Fruit fly (Drosophila melanogaster) whole organism, embryonic: ENCODE results near the gene CG15044.

Experiments used
- Blimp-1 ChIP-seq: fragments of 200-800 bp; sonication (Bioruptor generic); optimal IDR thresholded peaks from 3 replicates; lab custom pipeline; 2018; ENCODE audit warnings: missing biosample characterization, missing genetic modification characterization, mild to moderate bottlenecking, moderate library complexity, missing genetic modification reagents
- CG10267 ChIP-seq: fragments of 200-800 bp; sonication (Bioruptor generic); optimal IDR thresholded peaks from 2 replicates; lab custom pipeline; 2018; ENCODE audit warnings: missing biosample characterization, mild to moderate bottlenecking, missing genetic modification characterization, moderate library complexity
- CG11695 ChIP-seq: fragments of 200-800 bp; sonication (Bioruptor generic); IDR thresholded peaks from 3 replicates; pipeline ENCODE4 v1.3.6; 2022; ENCODE audit warnings: missing biosample characterization, missing genetic modification characterization
- CG12071 ChIP-seq: fragments of 200-800 bp; sonication (Bioruptor generic); optimal IDR thresholded peaks from 3 replicates; lab custom pipeline; 2018; ENCODE audit warnings: missing biosample characterization, mild to moderate bottlenecking, missing genetic modification characterization
- CG14860 ChIP-seq: fragments of 200-800 bp; sonication (Bioruptor generic); IDR thresholded peaks from 3 replicates; pipeline ENCODE4 v1.3.6; 2022; ENCODE audit warnings: missing biosample characterization, missing genetic modification characterization; ENCODE audit not compliant: partially characterized antibody
- CG16813 ChIP-seq: fragments of 200-800 bp; sonication (Bioruptor generic); IDR thresholded peaks from 3 replicates; pipeline ENCODE4 v1.3.6; 2022; ENCODE audit warnings: missing biosample characterization, missing genetic modification characterization; ENCODE audit not compliant: partially characterized antibody
- CG2120 ChIP-seq: fragments of 200-800 bp; sonication (Bioruptor generic); optimal IDR thresholded peaks from 3 replicates; lab custom pipeline; 2016; ENCODE audit warnings: missing biosample characterization, missing genetic modification characterization
- CG31441 ChIP-seq: fragments of 200-800 bp; sonication (Bioruptor generic); IDR thresholded peaks from 2 replicates; pipeline ENCODE4 v1.3.6; 2022; ENCODE audit warnings: missing biosample characterization, missing genetic modification characterization
- CG32532 ChIP-seq: fragments of 200-800 bp; sonication (Bioruptor generic); IDR thresholded peaks from 2 replicates; pipeline ENCODE4 v1.3.6; 2022; ENCODE audit warnings: missing biosample characterization, missing genetic modification characterization
- CG3281 ChIP-seq: fragments of 200-800 bp; sonication (Bioruptor generic); optimal IDR thresholded peaks from 3 replicates; lab custom pipeline; 2017; ENCODE audit warnings: missing biosample characterization, mild to moderate bottlenecking, missing genetic modification characterization
- CG34224 ChIP-seq: fragments of 200-800 bp; sonication (Bioruptor generic); IDR thresholded peaks from 3 replicates; pipeline ENCODE4 v1.3.6; 2022; ENCODE audit warnings: missing biosample characterization, missing genetic modification characterization; ENCODE audit not compliant: partially characterized antibody
- CG3838 ChIP-seq: fragments of 200-800 bp; sonication (Bioruptor generic); optimal IDR thresholded peaks from 3 replicates; lab custom pipeline; 2016; ENCODE audit warnings: missing biosample characterization, missing genetic modification characterization
- CG5180 ChIP-seq: fragments of 200-800 bp; sonication (Bioruptor generic); optimal IDR thresholded peaks from 3 replicates; lab custom pipeline; 2017; ENCODE audit warnings: missing biosample characterization, missing genetic modification characterization, mild to moderate bottlenecking, moderate library complexity, missing genetic modification reagents
- CG6689 ChIP-seq: fragments of 200-800 bp; sonication (Bioruptor generic); IDR thresholded peaks from 2 replicates; pipeline ENCODE4 v1.3.6; 2022; ENCODE audit warnings: missing biosample characterization, missing genetic modification characterization
- CG7839 ChIP-seq: fragments of 200-800 bp; sonication (Bioruptor generic); optimal IDR thresholded peaks from 3 replicates; lab custom pipeline; 2018; ENCODE audit warnings: missing biosample characterization, mild to moderate bottlenecking, missing genetic modification characterization, moderate library complexity
- CG9215 ChIP-seq: fragments of 200-800 bp; sonication (Bioruptor generic); IDR thresholded peaks from 2 replicates; pipeline ENCODE4 v1.3.6; 2022; ENCODE audit warnings: missing biosample characterization, missing genetic modification characterization
- Camta ChIP-seq: fragments of 200-800 bp; sonication (Bioruptor generic); optimal IDR thresholded peaks from 2 replicates; lab custom pipeline; 2016; ENCODE audit warnings: missing biosample characterization, missing genetic modification characterization
- Dbx ChIP-seq: fragments of 200-800 bp; sonication (Bioruptor generic); IDR thresholded peaks from 3 replicates; pipeline ENCODE4 v1.3.6; 2022; ENCODE audit warnings: missing biosample characterization, missing genetic modification characterization
- E2f2 ChIP-seq: fragments of 200-800 bp; sonication (Bioruptor generic); IDR thresholded peaks from 2 replicates; pipeline ENCODE4 v1.3.6; 2022; ENCODE audit warnings: missing biosample characterization, missing genetic modification characterization
- Fer1 ChIP-seq: fragments of 200-800 bp; sonication (Bioruptor generic); optimal IDR thresholded peaks from 2 replicates; lab custom pipeline; 2017; ENCODE audit warnings: missing biosample characterization, mild to moderate bottlenecking, missing genetic modification characterization
- Hand ChIP-seq: fragments of 200-800 bp; sonication (Bioruptor generic); optimal IDR thresholded peaks from 2 replicates; lab custom pipeline; 2017; ENCODE audit warnings: mild to moderate bottlenecking, missing biosample characterization, missing genetic modification reagents, missing genetic modification characterization
- Hr51 ChIP-seq, 2 experiments: fragments of 200-800 bp; sonication (Bioruptor generic); optimal IDR thresholded peaks; 2 replicates in 1 of 2; 3 replicates in 1 of 2; lab custom pipeline; 2016 to 2018; ENCODE audit warnings: missing biosample characterization in 2 of 2, missing genetic modification characterization in 2 of 2, mild to moderate bottlenecking in 1 of 2, moderate library complexity in 1 of 2
- Hr78 ChIP-seq, 2 experiments: fragments of 200-800 bp in 1 of 2; fragments of >200 bp in 1 of 2; sonication (Bioruptor generic) in 1 of 2; optimal IDR thresholded peaks; 2 replicates each; lab custom pipeline; 2017 to 2019; ENCODE audit warnings: missing biosample characterization in 2 of 2, missing genetic modification characterization in 2 of 2, mild to moderate bottlenecking in 1 of 2, moderate library complexity in 1 of 2
- MBD-R2 ChIP-seq: fragments of 200-800 bp; sonication (Bioruptor generic); IDR thresholded peaks from 2 replicates; pipeline ENCODE4 v1.3.6; 2022; ENCODE audit warnings: missing biosample characterization, missing genetic modification characterization
- NC2α ChIP-seq: fragments of 200-800 bp; sonication (Bioruptor generic); optimal IDR thresholded peaks from 2 replicates; lab custom pipeline; 2016; ENCODE audit warnings: missing biosample characterization, missing genetic modification characterization
- Nf-YC ChIP-seq: fragments of 200-800 bp; optimal IDR thresholded peaks from 3 replicates; lab custom pipeline; 2019; ENCODE audit warnings: missing biosample characterization, mild to moderate bottlenecking, missing genetic modification characterization, moderate library complexity
- Pdp1 ChIP-seq, 2 experiments: fragments of 200-800 bp; sonication (Bioruptor generic); optimal IDR thresholded peaks; 3 replicates each; lab custom pipeline; 2016; ENCODE audit warnings: missing biosample characterization in 2 of 2, missing genetic modification characterization in 2 of 2, mild to moderate bottlenecking in 1 of 2, moderate library complexity in 1 of 2
- Ptx1 ChIP-seq: fragments of 200-800 bp; sonication (Bioruptor generic); IDR thresholded peaks from 2 replicates; pipeline ENCODE4 v1.3.6; 2022; ENCODE audit warnings: missing biosample characterization, missing genetic modification characterization
- Rfx ChIP-seq: fragments of 200-800 bp; sonication (Bioruptor generic); IDR thresholded peaks from 2 replicates; pipeline ENCODE4 v1.3.6; 2022; ENCODE audit warnings: missing biosample characterization, missing genetic modification characterization
- Sox102F ChIP-seq: fragments of 200-800 bp; sonication (Bioruptor generic); optimal IDR thresholded peaks from 2 replicates; lab custom pipeline; 2018; ENCODE audit warnings: missing biosample characterization, mild to moderate bottlenecking, missing genetic modification characterization, moderate library complexity
- chm ChIP-seq: fragments of 200-800 bp; sonication (Bioruptor generic); IDR thresholded peaks from 2 replicates; pipeline ENCODE4 v1.3.6; 2022; ENCODE audit warnings: missing biosample characterization, missing genetic modification characterization
- ci ChIP-seq: fragments of 200-800 bp; sonication (Bioruptor generic); IDR thresholded peaks from 3 replicates; pipeline ENCODE4 v1.3.6; 2022; ENCODE audit warnings: missing biosample characterization, missing genetic modification characterization
- dysf ChIP-seq: fragments of 200-800 bp; sonication (Bioruptor generic); IDR thresholded peaks from 3 replicates; pipeline ENCODE4 v1.3.6; 2022; ENCODE audit warnings: missing biosample characterization, missing genetic modification characterization
- esg ChIP-seq: fragments of 200-800 bp; sonication (Bioruptor generic); conservative IDR thresholded peaks from 2 replicates; pipeline ENCODE4 v1.3.6; 2022; ENCODE audit warnings: missing biosample characterization, missing genetic modification characterization
- fru ChIP-seq: fragments of >200 bp; optimal IDR thresholded peaks from 2 replicates; lab custom pipeline; 2017
- ftz-f1 ChIP-seq: fragments of 200-800 bp; sonication (Bioruptor generic); optimal IDR thresholded peaks from 2 replicates; lab custom pipeline; 2016; ENCODE audit warnings: missing biosample characterization, missing genetic modification characterization
- ind ChIP-seq: fragments of 200-800 bp; sonication (Bioruptor generic); optimal IDR thresholded peaks from 3 replicates; lab custom pipeline; 2016; ENCODE audit warnings: missing biosample characterization, missing genetic modification characterization
- jigr1 ChIP-seq: fragments of 200-800 bp; sonication (Bioruptor generic); IDR thresholded peaks from 3 replicates; pipeline ENCODE4 v1.3.6; 2022; ENCODE audit warnings: missing biosample characterization, missing genetic modification characterization
- knrl ChIP-seq: fragments of 200-800 bp; sonication (Bioruptor generic); IDR thresholded peaks from 3 replicates; pipeline ENCODE4 v1.3.6; 2022; ENCODE audit warnings: missing biosample characterization, missing genetic modification characterization; ENCODE audit not compliant: partially characterized antibody
- lmd ChIP-seq: fragments of 200-800 bp; sonication (Bioruptor generic); IDR thresholded peaks from 2 replicates; pipeline ENCODE4 v1.3.6; 2022; ENCODE audit warnings: missing biosample characterization, missing genetic modification characterization
- nmo ChIP-seq: fragments of 200-800 bp; sonication (Bioruptor generic); optimal IDR thresholded peaks from 2 replicates; lab custom pipeline; 2018; ENCODE audit warnings: missing biosample characterization, mild to moderate bottlenecking, missing genetic modification characterization, moderate library complexity
- prd ChIP-seq, 3 experiments: fragments of >200 bp in 2 of 3; fragments of 200-800 bp in 1 of 3; sonication (Bioruptor generic) in 1 of 3; optimal IDR thresholded peaks in 2 of 3; IDR thresholded peaks in 1 of 3; 2 replicates in 2 of 3; 3 replicates in 1 of 3; pipeline versions ENCODE4 v1.3.6 to Lab custom; 2017 to 2022; ENCODE audit warnings: missing biosample characterization in 1 of 3, missing genetic modification characterization in 1 of 3
- psq ChIP-seq: fragments of 200-800 bp; sonication (Bioruptor generic); optimal IDR thresholded peaks from 2 replicates; lab custom pipeline; 2017; ENCODE audit warnings: missing biosample characterization, missing genetic modification characterization
- rib ChIP-seq: fragments of 200-800 bp; sonication (Bioruptor generic); IDR thresholded peaks from 2 replicates; pipeline ENCODE4 v1.3.6; 2022; ENCODE audit warnings: missing biosample characterization, missing genetic modification characterization
- row ChIP-seq: fragments of 200-800 bp; sonication (Bioruptor generic); IDR thresholded peaks from 3 replicates; pipeline ENCODE4 v1.3.6; 2022; ENCODE audit warnings: missing biosample characterization, missing genetic modification characterization
- unc-4 ChIP-seq: fragments of 200-800 bp; sonication (Bioruptor generic); IDR thresholded peaks from 2 replicates; pipeline ENCODE4 v1.3.6; 2022; ENCODE audit warnings: missing biosample characterization, missing genetic modification characterization; ENCODE audit not compliant: partially characterized antibody
- unpg ChIP-seq: fragments of 200-800 bp; sonication (Bioruptor generic); optimal IDR thresholded peaks from 3 replicates; lab custom pipeline; 2018; ENCODE audit warnings: missing biosample characterization, mild to moderate bottlenecking, missing genetic modification characterization, moderate library complexity

Gene CG15044

DNA sequence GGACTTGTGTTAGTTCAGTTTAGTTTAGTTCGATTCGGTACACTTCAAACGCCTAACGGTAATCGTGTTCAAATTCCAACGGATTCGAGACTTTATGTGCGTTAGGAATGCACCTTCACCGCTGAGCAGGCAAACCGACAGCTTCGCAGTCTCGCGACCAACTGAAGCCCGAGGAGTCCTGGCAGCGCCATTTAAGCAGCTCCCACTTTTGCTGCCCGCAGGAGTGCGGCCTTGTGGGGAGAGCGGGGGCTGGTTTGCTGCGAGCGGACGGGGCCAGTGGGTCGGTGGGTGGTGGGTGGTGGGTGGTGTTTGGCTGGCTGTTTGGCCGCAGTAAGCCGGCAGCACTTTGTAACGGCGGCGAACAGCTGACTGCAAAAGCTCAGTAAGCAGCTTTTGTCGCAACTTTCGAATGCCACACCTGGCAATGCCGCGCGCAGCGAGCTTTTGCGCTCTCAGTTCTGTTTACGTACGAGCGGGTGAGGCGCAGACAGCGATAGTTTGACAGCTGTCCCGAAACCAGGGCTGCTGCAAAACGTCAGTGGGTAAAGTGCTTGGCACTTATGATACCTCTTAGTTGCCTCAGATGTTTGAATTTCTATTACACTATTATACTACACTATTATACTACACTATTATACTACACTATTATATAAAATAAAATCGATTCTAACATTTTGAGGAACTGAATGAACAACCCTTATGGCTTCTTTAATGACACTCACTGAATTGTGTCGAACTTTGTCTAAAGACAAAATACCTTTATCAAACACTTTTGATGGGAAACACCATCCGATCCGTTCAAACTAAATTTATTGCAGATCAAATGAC, 12.3 kb downstream of the CG15044 start, which contains the start of gene CG32547 (continued):
- TF ChIP-seq CG9215 (GFP tag; lab: Robert Waterston, UW) (peak; percentile 92), unpg (GFP tag; lab: Kevin White, UChicago) (peak; percentile 1), Sox102F (GFP tag; lab: Kevin White, UChicago) (peak; percentile 7), knrl (no peak), Hr51 (GFP tag; optimal IDR thresholded peaks at IDR 0.05; lab: Kevin White, UChicago) (peak in 1 of 2 experiments; percentile 17), row (GFP tag; lab: Robert Waterston, UW) (peak; percentile 77), Ptx1 (GFP tag; lab: Robert Waterston, UW) (0 out of 2 replicates have a peak, but pooled peaks have one; percentile 9), ftz-f1 (no peak), NC2α (GFP tag; lab: Kevin White, UChicago) (no peak), psq (peak; percentile 84), CG11695 (GFP tag; lab: Robert Waterston, UW) (no peak), CG3281 (GFP tag; lab: Kevin White, UChicago) (peak; percentile 10), fru (lab: Kevin White, UChicago) (no peak), MBD-R2 (peak; percentile 40), esg (GFP tag; lab: Robert Waterston, UW) (no peak), CG31441 (peak; percentile 16; the same call in 1 of the 2 replicates), Hr78 (GFP tag; optimal IDR thresholded peaks at IDR 0.05; lab: Kevin White, UChicago) (peak in 1 of 2 experiments; percentile 14), Hand (GFP tag; lab: Kevin White, UChicago) (no peak), CG7839 (tag; lab: Kevin White, UChicago) (peak; percentile 21), CG2120 (peak; percentile 5), lmd (GFP tag; lab: Robert Waterston, UW) (no peak; the same call in 1 of the 2 replicates), CG5180 (GFP tag; lab: Kevin White, UChicago) (no peak), CG6689 (GFP tag; lab: Robert Waterston, UW) (no peak), nmo (GFP tag; lab: Kevin White, UChicago) (peak; percentile 6), CG14860 (no peak), CG10267 (tag; lab: Kevin White, UChicago) (peak; percentile 5), chm (GFP tag; lab: Robert Waterston, UW) (no peak), Blimp-1 (peak; percentile 5), CG16813 (GFP tag; lab: Robert Waterston, UW) (no peak), CG12071 (GFP tag; lab: Kevin White, UChicago) (peak; percentile 19), Fer1 (GFP tag; lab: Kevin White, UChicago) (peak; percentile 51), ind (GFP tag; lab: Kevin White, UChicago) (peak; percentile 16), dysf (peak; percentile 33; the same call in 1 of the 3 replicates), prd (optimal IDR thresholded peaks at IDR 0.05; lab: Kevin White, UChicago) (no peak), prd (GFP tag; IDR thresholded peaks at IDR 0.05; lab: Robert Waterston, UW) (peak; percentile 17; the same call in 1 of the 3 replicates), CG32532 (peak; percentile 28; the same call in 1 of the 2 replicates), ci (GFP tag; lab: Robert Waterston, UW) (0 out of 3 replicates have a peak, but pooled peaks have one; percentile 34), CG3838 (GFP tag; lab: Kevin White, UChicago) (no peak), Dbx (GFP tag; lab: Robert Waterston, UW) (0 out of 3 replicates have a peak, but pooled peaks have one; percentile 7), Pdp1 (GFP tag; optimal IDR thresholded peaks at IDR 0.05; lab: Kevin White, UChicago) (no peak), Nf-YC (tag; lab: Kevin White, UChicago) (peak; percentile 8), rib (GFP tag; lab: Robert Waterston, UW) (no peak), CG34224 (GFP tag; lab: Robert Waterston, UW) (peak; percentile 51; the same call in 2 of the 3 replicates), E2f2 (GFP tag; lab: Robert Waterston, UW) (peak; percentile 40; the same call in 1 of the 2 replicates), jigr1 (GFP tag; lab: Robert Waterston, UW) (no peak), Camta (no peak), Rfx (GFP tag; lab: Robert Waterston, UW) (peak; percentile 17; the same call in 1 of the 2 replicates), unc-4 (GFP tag; lab: Robert Waterston, UW) (peak; percentile 33; the same call in 1 of the 2 replicates)
